Worm (Caenorhabditis elegans): ENCODE data around the gene nfx-1.

DNA sequence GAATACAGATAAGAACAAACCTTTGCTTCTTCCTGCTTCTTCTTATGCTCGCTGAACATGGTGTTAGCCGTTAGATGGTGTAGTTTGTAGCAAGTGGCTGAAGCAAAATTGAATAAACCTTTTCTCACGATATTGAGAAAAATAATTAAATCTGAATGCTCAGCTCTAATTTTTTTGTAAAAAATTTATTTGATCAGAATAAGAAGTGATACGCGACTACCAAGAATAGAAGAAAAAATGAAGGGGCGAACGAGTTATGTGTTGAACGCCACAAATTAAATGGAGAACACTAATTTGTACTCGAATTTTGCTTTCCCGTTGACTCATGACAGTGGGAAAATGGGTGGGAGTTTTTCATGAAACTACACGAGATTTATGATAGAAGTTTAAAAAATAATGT, 31.9 kb upstream of the nfx-1 start, which contains the start of gene C56G2.9:
- TF ChIP-seq dmd-4 (tag; optimal IDR thresholded peaks at IDR 0.05; ENCODE audit: borderline replicate concordance) (no peak), unc-86 (tag; optimal IDR thresholded peaks at IDR 0.05) (no peak), ceh-2 (tag; optimal IDR thresholded peaks at IDR 0.05) (no peak), pag-3 (tag; optimal IDR thresholded peaks at IDR 0.05; ENCODE audit: borderline replicate concordance) (no peak)

Measured in whole organism, late embryonic.